Worm (Caenorhabditis elegans) whole organism, L4/young adult: ENCODE results near the gene R05F9.7.

Source experiments
- W03F9.2 ChIP-seq: fragments of 150-350 bp; optimal IDR thresholded peaks from 2 replicates; lab custom pipeline; 2014; ENCODE audit warnings: missing biosample characterization, missing genetic modification characterization
- dao-5 ChIP-seq: sonication (generic microtip); optimal IDR thresholded peaks from 2 replicates; lab custom pipeline; 2016; ENCODE audit warnings: missing genotype, missing genetic modification characterization, moderate library complexity, missing compliant biosample characterization

DNA sequence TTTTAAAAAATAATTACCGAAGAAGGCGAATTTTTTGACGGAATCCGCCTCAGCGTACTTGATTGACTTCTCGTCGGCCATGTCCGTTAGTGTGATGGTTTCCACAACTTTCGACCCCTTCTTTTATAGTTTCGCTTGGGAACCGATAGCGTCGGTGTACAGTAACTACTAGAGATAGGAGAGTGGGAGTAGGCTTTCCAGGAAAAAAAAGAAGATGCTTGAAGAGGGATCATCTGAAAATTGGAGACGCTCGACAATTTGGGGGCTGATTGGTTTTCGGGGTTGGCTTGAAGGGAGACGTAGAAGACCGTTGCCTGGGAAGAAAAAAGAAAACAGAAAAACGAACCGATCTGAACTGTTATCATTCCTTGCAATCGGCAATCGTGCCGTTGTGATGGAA, 15.4 kb upstream of the R05F9.7 start, which contains the start of gene col-20:
- TF ChIP-seq dao-5 (tag; lab: Kevin White, UChicago) (no peak), W03F9.2 (no peak)
